Worm (Caenorhabditis elegans): ENCODE measurements around the gene lec-12.
"Not testable (repeated sequence)": the region's sequence is repeated elsewhere in the genome, so short reads cannot be mapped to it uniquely, and the experiment has no call there.

The lec-12 gene

DNA sequence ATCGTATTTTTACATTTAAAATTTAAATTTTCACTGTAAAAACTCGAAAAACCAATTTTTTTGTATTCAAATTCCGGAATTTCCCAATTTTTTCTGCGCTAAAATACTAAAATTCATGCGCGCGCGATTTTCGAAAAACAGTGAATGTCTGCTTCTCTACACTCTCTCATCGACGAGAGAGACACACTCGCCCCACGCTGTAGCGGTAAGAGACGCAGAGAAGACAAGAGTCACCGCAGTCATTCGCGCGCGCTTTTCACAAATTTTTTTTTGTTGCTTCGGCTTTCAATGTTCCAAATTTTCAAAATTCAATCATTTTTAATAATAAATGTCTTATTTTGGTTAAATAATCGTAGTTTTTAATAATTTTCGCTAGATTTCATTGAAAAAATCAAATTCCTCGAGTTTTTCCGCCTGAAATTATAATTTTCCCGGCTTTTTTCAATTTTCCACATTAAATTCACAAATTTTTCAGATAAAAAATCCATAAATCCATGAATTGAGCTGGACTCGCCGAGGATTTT is 18.4 kb upstream of the lec-12 start, which contains the start of gene arid-1:
Gene arid-1 (plus strand): TSS at position 474 of the 524 bp plus-strand sequence.
- TF ChIP-seq ztf-29 (GFP tag; IDR thresholded peaks at IDR 0.05), result no peak
- TF ChIP-seq med-1 (GFP tag; optimal IDR thresholded peaks at IDR 0.05; ENCODE audit: insufficient read depth), result no peak
- no peak for TF ChIP-seq klf-2 (GFP tag; conservative IDR thresholded peaks at IDR 0.05)
- no peak for TF ChIP-seq T22C8.4 (GFP tag; IDR thresholded peaks at IDR 0.05)
- no peak for TF ChIP-seq ref-1 (GFP tag; conservative IDR thresholded peaks at IDR 0.05)
- TF ChIP-seq tab-1 (GFP tag; IDR thresholded peaks at IDR 0.05), result no peak
- no peak for TF ChIP-seq flt-1 (GFP tag; IDR thresholded peaks at IDR 0.05)
- TF ChIP-seq ztf-23 (GFP tag; IDR thresholded peaks at IDR 0.05), result no peak
- TF ChIP-seq cog-1 (tag; optimal IDR thresholded peaks at IDR 0.05), result no peak

DNA sequence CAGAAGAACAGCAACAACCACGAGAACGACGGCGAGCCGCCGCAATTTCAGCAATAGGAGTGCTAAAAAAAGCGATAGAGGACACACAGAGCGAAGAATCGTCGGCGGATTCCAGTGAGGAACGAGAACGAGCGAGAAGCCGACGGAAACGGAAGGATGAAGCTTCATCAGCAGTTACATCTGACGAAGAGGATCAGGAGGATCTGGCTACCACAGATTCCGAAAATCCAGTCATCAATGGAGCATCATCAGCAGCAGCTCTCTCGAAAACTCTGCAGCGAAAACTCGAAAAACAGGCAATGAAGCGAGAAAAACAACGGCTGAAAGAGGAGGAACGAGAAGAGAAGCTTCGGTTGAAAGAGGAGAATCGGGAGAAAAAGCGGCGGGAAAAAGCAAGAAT is 14.7 kb upstream of the lec-12 start:
- no peak for TF ChIP-seq klf-2 (GFP tag; conservative IDR thresholded peaks at IDR 0.05)

DNA sequence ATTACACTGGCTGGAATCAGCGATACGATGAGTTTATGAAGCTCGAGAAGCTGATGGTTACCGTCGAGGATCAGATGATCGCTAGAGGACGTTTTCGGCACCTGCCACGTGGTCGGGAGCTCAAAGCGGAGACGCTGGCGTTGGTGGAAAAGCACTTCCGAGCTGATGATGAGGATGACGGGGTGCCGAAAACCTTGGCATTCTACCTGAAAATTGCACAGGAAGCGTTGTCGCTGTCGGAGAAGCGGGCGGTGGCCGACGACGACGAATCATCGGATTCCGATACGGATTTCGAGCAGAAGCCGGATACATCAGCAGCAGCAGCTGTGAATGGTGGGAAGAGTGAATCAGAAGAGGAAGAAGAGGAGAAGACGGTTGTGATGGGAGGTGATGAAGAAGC is 9.4 kb upstream of the lec-12 start:
- no peak for TF ChIP-seq T22C8.4 (GFP tag; IDR thresholded peaks at IDR 0.05)
- no peak for TF ChIP-seq flt-1 (GFP tag; IDR thresholded peaks at IDR 0.05)
- TF ChIP-seq ztf-29 (GFP tag; IDR thresholded peaks at IDR 0.05), result no peak
- TF ChIP-seq ztf-23 (GFP tag; IDR thresholded peaks at IDR 0.05), result no peak
- TF ChIP-seq tab-1 (GFP tag; IDR thresholded peaks at IDR 0.05), result no peak
- no peak for TF ChIP-seq ref-1 (GFP tag; conservative IDR thresholded peaks at IDR 0.05)
- no peak for TF ChIP-seq klf-2 (GFP tag; conservative IDR thresholded peaks at IDR 0.05)
- no peak for TF ChIP-seq med-1 (GFP tag; optimal IDR thresholded peaks at IDR 0.05; ENCODE audit: insufficient read depth)
- no peak for TF ChIP-seq cog-1 (tag; optimal IDR thresholded peaks at IDR 0.05)

DNA sequence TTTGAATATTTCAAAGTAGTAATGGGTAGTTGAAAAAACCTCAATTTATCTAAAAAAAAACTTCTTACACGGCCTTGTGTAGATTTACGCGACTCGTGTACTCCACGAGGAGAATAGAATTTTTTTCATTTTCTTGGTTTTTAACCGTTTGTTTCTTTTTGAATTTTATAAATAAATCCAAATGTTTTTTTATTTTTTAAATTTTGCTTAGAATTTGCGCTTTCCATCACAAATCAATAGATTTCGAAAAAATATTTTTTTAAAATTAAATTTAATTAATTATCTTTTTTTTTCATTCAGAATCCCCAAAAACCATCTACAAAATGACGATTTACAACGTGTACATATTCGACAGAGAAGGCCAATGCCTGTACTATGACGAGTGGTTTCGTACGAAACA is 2.9 kb upstream of the lec-12 start, which contains the start of gene trpp-1:
Gene trpp-1 (plus strand): TSS at position 301 of the 400 bp plus-strand sequence.
- TF ChIP-seq flt-1 (GFP tag; IDR thresholded peaks at IDR 0.05) (no peak), cog-1 (tag; optimal IDR thresholded peaks at IDR 0.05) (no peak), ztf-23 (GFP tag; IDR thresholded peaks at IDR 0.05) (no peak), ztf-29 (GFP tag; IDR thresholded peaks at IDR 0.05) (no peak), klf-2 (GFP tag; conservative IDR thresholded peaks at IDR 0.05) (no peak), tab-1 (GFP tag; IDR thresholded peaks at IDR 0.05) (no peak), T22C8.4 (GFP tag; IDR thresholded peaks at IDR 0.05) (no peak), med-1 (GFP tag; optimal IDR thresholded peaks at IDR 0.05; ENCODE audit: insufficient read depth) (no peak), ref-1 (GFP tag; conservative IDR thresholded peaks at IDR 0.05) (no peak)

DNA sequence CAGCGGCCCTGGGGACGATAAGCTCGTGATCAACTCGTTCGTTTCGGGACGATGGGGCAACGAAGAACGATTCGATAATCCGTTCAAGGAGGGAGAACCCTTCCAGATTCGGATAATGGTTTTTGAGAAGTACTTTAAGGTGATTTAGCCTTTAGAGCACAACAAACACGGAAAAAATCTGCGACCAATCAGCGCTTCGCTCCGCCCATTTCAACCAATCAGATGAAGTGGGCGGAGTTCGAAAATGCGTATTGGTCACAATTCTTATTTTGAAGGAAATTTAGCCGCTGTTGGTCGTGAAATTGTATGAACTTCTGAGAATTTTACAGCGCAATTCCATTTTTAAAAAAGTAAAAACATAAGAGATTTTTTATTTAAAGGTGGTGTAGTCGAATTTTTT is 2.6 kb downstream of the lec-12 start:
- no peak for TF ChIP-seq klf-2 (GFP tag; conservative IDR thresholded peaks at IDR 0.05)
- no peak for TF ChIP-seq ztf-29 (GFP tag; IDR thresholded peaks at IDR 0.05)
- no peak for TF ChIP-seq cog-1 (tag; optimal IDR thresholded peaks at IDR 0.05)

DNA sequence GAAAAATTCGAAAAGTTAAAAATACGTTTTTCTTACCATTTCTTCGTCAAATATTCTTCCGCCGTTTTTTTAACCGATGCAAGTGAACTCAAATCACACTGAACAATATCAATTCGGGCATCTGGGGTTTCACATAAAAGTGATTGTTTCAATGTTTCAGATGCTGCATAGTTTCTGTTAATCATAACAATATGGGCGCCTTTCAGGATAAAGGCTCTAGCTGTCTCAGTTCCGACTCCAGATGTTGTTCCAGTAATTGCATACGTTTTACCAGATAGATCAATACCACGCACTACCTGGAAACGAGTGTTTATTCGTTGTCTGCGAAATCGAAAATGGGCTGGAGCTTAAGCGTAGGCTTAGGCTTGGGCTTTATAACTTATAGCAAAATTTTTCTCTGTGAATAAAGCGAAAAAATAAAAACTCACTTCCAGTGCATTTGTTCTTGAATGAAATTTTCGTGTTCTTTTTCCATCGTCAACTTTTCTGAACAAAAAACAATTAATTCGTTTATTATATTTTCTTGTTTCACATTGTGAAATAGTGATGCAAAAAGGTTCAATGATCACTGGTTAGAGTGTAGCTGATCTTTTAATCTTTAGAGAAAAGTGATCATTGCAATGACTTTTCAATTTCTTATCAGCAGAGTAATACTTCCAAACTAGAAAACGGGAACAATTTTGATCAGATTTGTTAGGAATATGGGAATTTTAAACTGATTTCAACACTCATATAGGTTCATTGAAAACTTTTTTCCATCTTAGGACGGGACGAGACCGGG is 7.4 kb downstream of the lec-12 start:
- no peak for TF ChIP-seq med-1 (GFP tag; optimal IDR thresholded peaks at IDR 0.05; ENCODE audit: insufficient read depth)
- TF ChIP-seq flt-1 (GFP tag; IDR thresholded peaks at IDR 0.05), result no peak
- no peak for TF ChIP-seq ztf-23 (GFP tag; IDR thresholded peaks at IDR 0.05)
- no peak for TF ChIP-seq cog-1 (tag; optimal IDR thresholded peaks at IDR 0.05)
- no peak for TF ChIP-seq klf-2 (GFP tag; conservative IDR thresholded peaks at IDR 0.05)
- TF ChIP-seq tab-1 (GFP tag; IDR thresholded peaks at IDR 0.05), result no peak
- no peak for TF ChIP-seq ref-1 (GFP tag; conservative IDR thresholded peaks at IDR 0.05)
- no peak for TF ChIP-seq ztf-29 (GFP tag; IDR thresholded peaks at IDR 0.05)
- TF ChIP-seq T22C8.4 (GFP tag; IDR thresholded peaks at IDR 0.05), result no peak

DNA sequence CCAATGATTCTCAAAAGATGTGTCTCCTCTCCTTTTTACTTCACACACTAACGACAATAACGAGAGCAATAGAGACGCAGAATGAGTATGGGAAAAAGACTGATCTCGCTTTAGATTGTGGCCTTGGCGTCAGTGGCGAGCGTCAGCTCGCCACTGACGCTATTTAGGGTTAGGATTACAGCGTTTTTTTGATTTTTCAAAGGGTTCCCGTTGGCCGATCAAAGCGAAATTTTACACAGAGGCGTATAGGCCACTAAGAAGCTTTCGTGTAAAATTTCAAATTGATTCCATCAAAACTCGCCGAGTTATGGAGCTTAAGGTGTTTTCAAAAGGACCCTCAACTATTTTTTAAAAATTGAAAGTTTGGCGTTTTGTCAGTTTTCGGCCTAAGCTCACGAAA is 8.5 kb downstream of the lec-12 start, which contains the start of gene DC2.5:
Gene DC2.5 (minus strand): TSS at position 101 of the 400 bp plus-strand sequence.
- not testable (repeated sequence) for TF ChIP-seq tab-1 (GFP tag; IDR thresholded peaks at IDR 0.05); cog-1 (tag; optimal IDR thresholded peaks at IDR 0.05); ref-1 (GFP tag; conservative IDR thresholded peaks at IDR 0.05)

DNA sequence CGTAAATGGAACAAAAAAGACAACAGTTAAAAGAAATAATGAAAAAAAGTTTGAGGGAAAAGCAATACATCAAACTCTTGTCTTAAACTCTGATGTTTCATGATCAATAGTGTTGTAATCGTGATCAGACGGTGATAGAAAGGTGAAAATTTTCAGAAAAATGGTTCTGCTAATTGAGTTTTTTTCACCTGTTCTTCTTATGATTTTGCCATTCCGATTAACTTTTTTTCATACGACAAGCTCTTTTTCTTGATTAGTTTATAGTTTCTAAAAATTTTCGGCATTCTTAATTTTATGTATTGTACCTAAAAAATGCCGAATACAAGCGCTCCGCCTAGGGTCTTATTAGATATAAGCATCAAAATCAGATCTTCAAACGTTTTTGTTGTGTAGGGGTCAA is 11.5 kb downstream of the lec-12 start:
- TF ChIP-seq ref-1 (GFP tag; conservative IDR thresholded peaks at IDR 0.05) (no peak), ztf-29 (GFP tag; IDR thresholded peaks at IDR 0.05) (no peak)

DNA sequence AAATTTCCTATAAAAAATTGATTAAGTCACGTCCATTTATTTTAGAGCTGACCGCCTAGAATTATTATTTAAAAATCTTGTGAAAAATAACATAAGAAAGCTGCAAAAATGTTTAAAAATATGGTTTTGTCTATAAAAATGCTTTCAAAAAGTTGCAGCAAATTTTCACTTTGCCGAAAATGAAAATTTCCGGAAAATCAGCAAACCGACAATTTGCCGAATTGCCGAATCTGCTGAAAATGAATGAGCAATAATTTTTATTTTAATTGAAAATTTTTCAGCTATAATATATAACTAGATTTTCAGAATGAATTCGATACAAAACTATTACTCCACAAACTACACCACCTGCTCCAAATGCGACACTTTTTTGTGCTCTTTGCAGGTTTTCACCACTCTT is 12.7 kb downstream of the lec-12 start, which contains the start of gene srh-78:
Gene srh-78 (plus strand): TSS at position 301 of the 400 bp plus-strand sequence.
- TF ChIP-seq ztf-29 (GFP tag; IDR thresholded peaks at IDR 0.05), result no peak
- no peak for TF ChIP-seq ztf-23 (GFP tag; IDR thresholded peaks at IDR 0.05)
- TF ChIP-seq flt-1 (GFP tag; IDR thresholded peaks at IDR 0.05), result no peak
- TF ChIP-seq ref-1 (GFP tag; conservative IDR thresholded peaks at IDR 0.05), result no peak
- no peak for TF ChIP-seq med-1 (GFP tag; optimal IDR thresholded peaks at IDR 0.05; ENCODE audit: insufficient read depth)
- TF ChIP-seq cog-1 (tag; optimal IDR thresholded peaks at IDR 0.05), result no peak
- no peak for TF ChIP-seq T22C8.4 (GFP tag; IDR thresholded peaks at IDR 0.05)
- no peak for TF ChIP-seq klf-2 (GFP tag; conservative IDR thresholded peaks at IDR 0.05)
- TF ChIP-seq tab-1 (GFP tag; IDR thresholded peaks at IDR 0.05), result no peak

DNA sequence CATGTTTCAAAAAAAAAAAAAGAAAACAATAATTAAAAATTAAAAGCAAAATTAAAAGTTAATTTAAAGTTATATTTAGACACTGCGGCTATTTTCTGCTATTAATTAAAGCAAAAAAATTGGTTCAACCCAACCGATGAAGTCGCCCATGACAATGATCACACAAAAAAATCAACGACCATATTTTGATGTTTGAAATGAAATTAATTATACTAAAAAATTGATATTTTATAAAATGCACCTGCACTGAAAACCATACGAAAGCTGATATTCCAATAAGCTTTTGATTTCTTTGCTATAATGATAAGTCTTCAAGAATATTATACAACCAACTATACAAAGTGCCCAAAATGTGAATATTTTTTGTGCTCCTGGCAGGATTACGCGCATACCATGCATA is 15.4 kb downstream of the lec-12 start, which contains the start of gene srh-80:
Gene srh-80 (plus strand): TSS at position 301 of the 400 bp plus-strand sequence.
- no peak for TF ChIP-seq ztf-29 (GFP tag; IDR thresholded peaks at IDR 0.05)
- TF ChIP-seq med-1 (GFP tag; optimal IDR thresholded peaks at IDR 0.05; ENCODE audit: insufficient read depth), result no peak
- TF ChIP-seq ref-1 (GFP tag; conservative IDR thresholded peaks at IDR 0.05), result no peak
- no peak for TF ChIP-seq klf-2 (GFP tag; conservative IDR thresholded peaks at IDR 0.05)
- no peak for TF ChIP-seq ztf-23 (GFP tag; IDR thresholded peaks at IDR 0.05)
- TF ChIP-seq cog-1 (tag; optimal IDR thresholded peaks at IDR 0.05), result no peak
- no peak for TF ChIP-seq flt-1 (GFP tag; IDR thresholded peaks at IDR 0.05)
- TF ChIP-seq tab-1 (GFP tag; IDR thresholded peaks at IDR 0.05), result no peak
- no peak for TF ChIP-seq T22C8.4 (GFP tag; IDR thresholded peaks at IDR 0.05)

Measured in whole organism, midembryonic.